Worm (Caenorhabditis elegans): ENCODE results near the gene T01H3.3.

T01H3.3 gene

DNA sequence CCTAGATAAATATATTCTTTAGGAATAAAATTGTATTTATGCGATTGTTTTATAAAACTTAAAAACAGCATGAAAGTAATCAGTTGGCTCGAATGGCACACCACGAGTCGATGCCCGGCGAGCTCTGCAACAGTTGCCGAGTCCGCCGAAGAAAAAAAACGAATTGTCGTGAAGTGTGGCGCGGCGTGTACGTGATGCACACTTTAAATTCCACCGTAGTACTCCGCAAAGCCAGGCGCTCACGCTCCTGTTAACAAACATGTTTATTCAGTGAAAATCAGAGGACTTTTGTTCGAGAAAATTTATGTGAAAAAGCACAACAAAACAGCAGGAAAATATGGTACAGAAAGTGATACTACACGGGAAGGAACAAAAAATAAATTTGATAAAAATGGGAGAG lies 3.1 kb downstream of the T01H3.3 start (continued):
- TF ChIP-seq lin-39 (tag; optimal IDR thresholded peaks at IDR 0.05) (no peak), ama-1 (optimal IDR thresholded peaks at IDR 0.05) (no peak), nhr-85 (tag) (peak; percentile 14), alr-1 (tag; optimal IDR thresholded peaks at IDR 0.05; ENCODE audit: borderline replicate concordance) (no peak), nhr-76 (tag; optimal IDR thresholded peaks at IDR 0.05) (no peak), nhr-77 (tag; optimal IDR thresholded peaks at IDR 0.05) (no peak), rnt-1 (tag; optimal IDR thresholded peaks at IDR 0.05) (peak; percentile 48), irx-1 (tag; optimal IDR thresholded peaks at IDR 0.05) (no peak), C16A3.4 (tag; optimal IDR thresholded peaks at IDR 0.05) (peak; percentile 76), dsc-1 (tag; optimal IDR thresholded peaks at IDR 0.05) (no peak), nhr-71 (tag; optimal IDR thresholded peaks at IDR 0.05) (peak; percentile 54), unc-86 (tag; optimal IDR thresholded peaks at IDR 0.05) (no peak), zip-4 (GFP tag; optimal IDR thresholded peaks at IDR 0.05) (no peak), nhr-19 (GFP tag; conservative IDR thresholded peaks at IDR 0.05) (peak; percentile 18; the same call in 1 of the 2 replicates), ces-1 (GFP tag; optimal IDR thresholded peaks at IDR 0.05) (no peak), ets-5 (GFP tag; IDR thresholded peaks at IDR 0.05) (no peak), fkh-8 (tag; optimal IDR thresholded peaks at IDR 0.05) (peak; percentile 35), ceh-88 (GFP tag; IDR thresholded peaks at IDR 0.05) (no peak), unc-62 (GFP tag; optimal IDR thresholded peaks at IDR 0.05) (no peak), elt-2 (tag; optimal IDR thresholded peaks at IDR 0.05) (no peak), pax-3 (tag; optimal IDR thresholded peaks at IDR 0.05) (no peak), fkh-10 (GFP tag; optimal IDR thresholded peaks at IDR 0.05) (no peak), ceh-63 (GFP tag; optimal IDR thresholded peaks at IDR 0.05) (no peak), nhr-20 (tag; optimal IDR thresholded peaks at IDR 0.05) (peak; percentile 52), unc-130 (tag; optimal IDR thresholded peaks at IDR 0.05) (peak; percentile 54), nhr-90 (tag; optimal IDR thresholded peaks at IDR 0.05; ENCODE audit: poor library complexity) (no peak), tbx-2 (tag; optimal IDR thresholded peaks at IDR 0.05) (peak; percentile 33), ceh-8 (GFP tag; optimal IDR thresholded peaks at IDR 0.05) (no peak), sup-37 (GFP tag; optimal IDR thresholded peaks at IDR 0.05) (no peak), nhr-84 (tag; optimal IDR thresholded peaks at IDR 0.05) (no peak), zag-1 (tag; optimal IDR thresholded peaks at IDR 0.05) (no peak), mef-2 (tag; optimal IDR thresholded peaks at IDR 0.05) (no peak), lir-3 (tag; optimal IDR thresholded peaks at IDR 0.05; ENCODE audit: poor library complexity) (no peak), egl-13 (tag; optimal IDR thresholded peaks at IDR 0.05) (no peak), C34B4.2 (tag; optimal IDR thresholded peaks at IDR 0.05) (no peak), mep-1 (tag; optimal IDR thresholded peaks at IDR 0.05) (peak; percentile 47), jun-1 (tag; optimal IDR thresholded peaks at IDR 0.05) (no peak)

DNA sequence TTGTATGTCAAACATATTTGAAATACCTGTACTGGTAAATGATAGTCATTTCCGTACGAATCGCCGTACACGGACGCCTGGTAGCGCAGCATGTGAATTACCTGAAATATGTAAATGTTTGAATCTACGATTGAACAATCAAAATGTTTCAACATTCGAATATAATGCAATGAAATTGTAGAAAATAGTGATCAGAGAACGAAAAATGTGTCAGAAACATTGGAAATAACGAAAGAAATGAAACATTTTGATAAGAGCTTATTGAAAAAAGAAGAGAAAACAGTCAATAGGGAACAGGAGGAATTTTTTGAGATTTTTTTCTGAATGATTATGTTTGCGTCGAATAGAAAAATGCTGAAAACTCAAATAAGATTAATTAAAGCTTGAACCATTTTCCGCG lies 3.6 kb downstream of the T01H3.3 start, which contains the start of gene ztf-17:
TSS of gene ztf-17 (minus strand) at position 101 of the 400 bp plus-strand sequence.
- TF ChIP-seq hpl-2 (GFP tag; optimal IDR thresholded peaks at IDR 0.05) (no peak), pax-3 (tag; optimal IDR thresholded peaks at IDR 0.05) (no peak), nhr-237 (tag; optimal IDR thresholded peaks at IDR 0.05) (no peak), nhr-84 (tag; optimal IDR thresholded peaks at IDR 0.05) (no peak), lin-39 (tag; optimal IDR thresholded peaks at IDR 0.05) (no peak), fkh-4 (tag; optimal IDR thresholded peaks at IDR 0.05; ENCODE audit: borderline replicate concordance) (no peak), dpl-1 (GFP tag; optimal IDR thresholded peaks at IDR 0.05) (no peak), mef-2 (tag; optimal IDR thresholded peaks at IDR 0.05) (no peak)

DNA sequence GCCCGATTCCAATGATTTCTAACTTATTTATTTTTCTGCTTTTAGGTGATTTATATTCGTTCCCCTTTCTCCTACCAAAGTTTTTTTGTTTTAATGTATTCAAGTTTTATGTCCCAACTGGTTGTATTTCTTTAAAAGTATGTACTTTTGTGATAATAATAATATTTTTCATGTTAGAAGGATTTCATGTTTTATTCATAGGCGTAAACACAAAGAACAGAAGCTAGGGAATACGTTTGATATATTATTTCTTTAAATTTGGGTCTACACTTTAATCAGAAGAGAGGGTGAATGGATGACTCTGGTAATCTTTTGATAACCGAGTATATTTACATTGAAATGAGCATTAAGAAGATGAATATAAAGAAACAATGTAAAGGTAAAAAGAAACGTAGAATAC lies 7.6 kb downstream of the T01H3.3 start:
- TF ChIP-seq egl-13 (tag; optimal IDR thresholded peaks at IDR 0.05) (no peak), ceh-88 (GFP tag; IDR thresholded peaks at IDR 0.05) (no peak), efl-3 (GFP tag; optimal IDR thresholded peaks at IDR 0.05) (no peak), nhr-19 (GFP tag; conservative IDR thresholded peaks at IDR 0.05) (no peak), ztf-11 (tag; optimal IDR thresholded peaks at IDR 0.05) (no peak), ceh-82 (tag; optimal IDR thresholded peaks at IDR 0.05) (no peak), mep-1 (tag; optimal IDR thresholded peaks at IDR 0.05) (no peak), vab-15 (tag; optimal IDR thresholded peaks at IDR 0.05) (no peak)

All from whole organism, L1 larva.